Fruit fly (Drosophila melanogaster) whole organism, embryonic: Measurements from ENCODE around the gene CG17111.

Source experiments
- Atf6 ChIP-seq: fragments of 200-800 bp; sonication (Bioruptor generic); IDR thresholded peaks from 2 replicates; pipeline ENCODE4 v1.3.6; 2022; ENCODE audit warnings: missing biosample characterization, missing genetic modification characterization
- Bdp1 ChIP-seq: fragments of 200-800 bp; sonication (Bioruptor generic); optimal IDR thresholded peaks from 3 replicates; lab custom pipeline; 2016; ENCODE audit warnings: missing biosample characterization, missing genetic modification characterization
- BtbVII ChIP-seq: fragments of 200-800 bp; sonication (Bioruptor generic); optimal IDR thresholded peaks from 3 replicates; lab custom pipeline; 2017; ENCODE audit warnings: missing biosample characterization, mild to moderate bottlenecking, missing genetic modification characterization
- CG10209 ChIP-seq: fragments of 200-800 bp; sonication (Bioruptor generic); optimal IDR thresholded peaks from 3 replicates; lab custom pipeline; 2017; ENCODE audit warnings: missing biosample characterization, mild to moderate bottlenecking, missing genetic modification characterization, missing genetic modification reagents
- CG10321 ChIP-seq: fragments of 200-800 bp; sonication (Bioruptor generic); IDR thresholded peaks from 2 replicates; pipeline ENCODE4 v1.3.6; 2022; ENCODE audit warnings: missing biosample characterization, missing genetic modification characterization
- CG13123 ChIP-seq: fragments of 200-800 bp; sonication (Bioruptor generic); optimal IDR thresholded peaks from 2 replicates; lab custom pipeline; 2016; ENCODE audit warnings: missing biosample characterization, missing genetic modification characterization
- CG13287 ChIP-seq: fragments of 200-800 bp; sonication (Bioruptor generic); IDR thresholded peaks from 2 replicates; pipeline ENCODE4 v1.3.6; 2022; ENCODE audit warnings: missing biosample characterization, missing genetic modification characterization; ENCODE audit not compliant: partially characterized antibody
- CG14050 ChIP-seq: fragments of 200-800 bp; sonication (Bioruptor generic); IDR thresholded peaks from 3 replicates; pipeline ENCODE4 v1.3.6; 2022; ENCODE audit warnings: missing biosample characterization, missing genetic modification characterization
- CG16863 ChIP-seq: fragments of 200-800 bp; sonication (Bioruptor generic); optimal IDR thresholded peaks from 3 replicates; lab custom pipeline; 2016; ENCODE audit warnings: missing biosample characterization, missing genetic modification characterization
- CG2120 ChIP-seq: fragments of 200-800 bp; sonication (Bioruptor generic); optimal IDR thresholded peaks from 3 replicates; lab custom pipeline; 2016; ENCODE audit warnings: missing biosample characterization, missing genetic modification characterization
- CG2199 ChIP-seq: fragments of 200-800 bp; sonication (Bioruptor generic); IDR thresholded peaks from 3 replicates; pipeline ENCODE4 v1.3.6; 2022; ENCODE audit warnings: missing biosample characterization, missing genetic modification characterization
- CG31365 ChIP-seq: fragments of 200-800 bp; sonication (Bioruptor generic); optimal IDR thresholded peaks from 2 replicates; lab custom pipeline; 2018; ENCODE audit warnings: missing biosample characterization, mild to moderate bottlenecking, missing genetic modification characterization
- CG3407 ChIP-seq: fragments of 200-800 bp; sonication (Bioruptor generic); optimal IDR thresholded peaks from 2 replicates; lab custom pipeline; 2018; ENCODE audit warnings: missing biosample characterization, mild to moderate bottlenecking, missing genetic modification characterization
- CG4282 ChIP-seq: fragments of 200-800 bp; sonication (Bioruptor generic); optimal IDR thresholded peaks from 2 replicates; lab custom pipeline; 2016; ENCODE audit warnings: missing biosample characterization, missing genetic modification characterization
- CG4404 ChIP-seq: fragments of 200-800 bp; sonication (Bioruptor generic); IDR thresholded peaks from 2 replicates; pipeline ENCODE4 v1.3.6; 2022; ENCODE audit warnings: missing biosample characterization, missing genetic modification characterization
- CG4707 ChIP-seq: fragments of 200-800 bp; sonication (Bioruptor generic); optimal IDR thresholded peaks from 2 replicates; lab custom pipeline; 2018; ENCODE audit warnings: missing biosample characterization, mild to moderate bottlenecking, missing genetic modification characterization, moderate library complexity
- CG6689 ChIP-seq: fragments of 200-800 bp; sonication (Bioruptor generic); IDR thresholded peaks from 2 replicates; pipeline ENCODE4 v1.3.6; 2022; ENCODE audit warnings: missing biosample characterization, missing genetic modification characterization
- CG6791 ChIP-seq: fragments of 200-800 bp; sonication (Bioruptor generic); IDR thresholded peaks from 3 replicates; pipeline ENCODE4 v1.3.6; 2022; ENCODE audit warnings: missing biosample characterization, missing genetic modification characterization; ENCODE audit not compliant: partially characterized antibody
- CG8359 ChIP-seq: fragments of 200-800 bp; sonication (Bioruptor generic); optimal IDR thresholded peaks from 2 replicates; lab custom pipeline; 2017; ENCODE audit warnings: missing biosample characterization, mild to moderate bottlenecking, missing genetic modification characterization, borderline replicate concordance
- CG8924 ChIP-seq: fragments of 200-800 bp; optimal IDR thresholded peaks from 3 replicates; lab custom pipeline; 2019; ENCODE audit warnings: missing biosample characterization, mild to moderate bottlenecking, missing genetic modification characterization, moderate library complexity
- CG9797 ChIP-seq: fragments of 200-800 bp; sonication (Bioruptor generic); optimal IDR thresholded peaks from 3 replicates; lab custom pipeline; 2018; ENCODE audit warnings: missing biosample characterization, mild to moderate bottlenecking, missing genetic modification characterization
- Gug ChIP-seq: fragments of 200-800 bp; sonication (Bioruptor generic); IDR thresholded peaks from 4 replicates; pipeline ENCODE4 v1.3.6; 2022; ENCODE audit warnings: missing biosample characterization, missing genetic modification characterization
- HHEX ChIP-seq: fragments of 200-800 bp; sonication (Bioruptor generic); optimal IDR thresholded peaks from 3 replicates; lab custom pipeline; 2017; ENCODE audit warnings: missing biosample characterization, mild to moderate bottlenecking, missing genetic modification characterization, missing genetic modification reagents
- Hand ChIP-seq: fragments of 200-800 bp; sonication (Bioruptor generic); optimal IDR thresholded peaks from 2 replicates; lab custom pipeline; 2017; ENCODE audit warnings: mild to moderate bottlenecking, missing biosample characterization, missing genetic modification reagents, missing genetic modification characterization
- MBD-R2 ChIP-seq: fragments of 200-800 bp; sonication (Bioruptor generic); IDR thresholded peaks from 2 replicates; pipeline ENCODE4 v1.3.6; 2022; ENCODE audit warnings: missing biosample characterization, missing genetic modification characterization
- Nf-YC ChIP-seq: fragments of 200-800 bp; optimal IDR thresholded peaks from 3 replicates; lab custom pipeline; 2019; ENCODE audit warnings: missing biosample characterization, mild to moderate bottlenecking, missing genetic modification characterization, moderate library complexity
- PHDP ChIP-seq: fragments of 200-800 bp; sonication (Bioruptor generic); optimal IDR thresholded peaks from 3 replicates; lab custom pipeline; 2018; ENCODE audit warnings: missing biosample characterization, mild to moderate bottlenecking, missing genetic modification characterization, moderate library complexity
- Sry-δ ChIP-seq: fragments of 200-800 bp; sonication (Bioruptor generic); optimal IDR thresholded peaks from 2 replicates; lab custom pipeline; 2016; ENCODE audit warnings: missing biosample characterization, missing genetic modification characterization
- Trl ChIP-seq, 3 experiments: fragments of >200 bp in 2 of 3; fragments of 200-800 bp in 1 of 3; sonication (Bioruptor generic) in 1 of 3; optimal IDR thresholded peaks; 2 replicates in 1 of 3; 3 replicates in 2 of 3; lab custom pipeline; 2016 to 2017; ENCODE audit warnings: missing biosample characterization in 1 of 3, missing genetic modification characterization in 1 of 3
- ab ChIP-seq: fragments of 200-800 bp; sonication (Bioruptor generic); optimal IDR thresholded peaks from 2 replicates; lab custom pipeline; 2016; ENCODE audit warnings: missing biosample characterization, missing genetic modification characterization
- crc ChIP-seq: fragments of 200-800 bp; sonication (Bioruptor generic); optimal IDR thresholded peaks from 2 replicates; lab custom pipeline; 2016; ENCODE audit warnings: missing biosample characterization, missing genetic modification characterization
- crol ChIP-seq: fragments of 200-800 bp; sonication (Bioruptor generic); IDR thresholded peaks from 2 replicates; pipeline ENCODE4 v1.3.6; 2022; ENCODE audit warnings: missing biosample characterization, missing genetic modification characterization
- danr ChIP-seq: fragments of 200-800 bp; sonication (Bioruptor generic); IDR thresholded peaks from 2 replicates; pipeline ENCODE4 v1.3.6; 2022; ENCODE audit warnings: missing biosample characterization, missing genetic modification characterization
- jing ChIP-seq: fragments of 200-800 bp; sonication (Bioruptor generic); optimal IDR thresholded peaks from 2 replicates; lab custom pipeline; 2018; ENCODE audit warnings: missing biosample characterization, mild to moderate bottlenecking, missing genetic modification characterization
- ken ChIP-seq: fragments of 200-800 bp; sonication (Bioruptor generic); IDR thresholded peaks from 3 replicates; pipeline ENCODE4 v1.3.6; 2022; ENCODE audit warnings: missing biosample characterization, missing genetic modification characterization
- lmd ChIP-seq: fragments of 200-800 bp; sonication (Bioruptor generic); IDR thresholded peaks from 2 replicates; pipeline ENCODE4 v1.3.6; 2022; ENCODE audit warnings: missing biosample characterization, missing genetic modification characterization
- lola ChIP-seq, 3 experiments: fragments of >200 bp in 2 of 3; fragments of 200-800 bp in 1 of 3; sonication (Bioruptor generic) in 1 of 3; optimal IDR thresholded peaks; 2 replicates each; lab custom pipeline; 2017 to 2019; ENCODE audit warnings: missing biosample characterization in 3 of 3, missing genetic modification characterization in 3 of 3, mild to moderate bottlenecking in 1 of 3, moderate library complexity in 1 of 3
- mam ChIP-seq: fragments of 200-800 bp; sonication (Bioruptor generic); optimal IDR thresholded peaks from 3 replicates; lab custom pipeline; 2016; ENCODE audit warnings: missing biosample characterization, missing genetic modification characterization
- nmo ChIP-seq: fragments of 200-800 bp; sonication (Bioruptor generic); optimal IDR thresholded peaks from 2 replicates; lab custom pipeline; 2018; ENCODE audit warnings: missing biosample characterization, mild to moderate bottlenecking, missing genetic modification characterization, moderate library complexity
- onecut ChIP-seq: fragments of 200-800 bp; sonication (Bioruptor generic); IDR thresholded peaks from 2 replicates; pipeline ENCODE4 v1.3.6; 2022; ENCODE audit warnings: missing biosample characterization, missing genetic modification characterization
- pb ChIP-seq: fragments of 200-800 bp; sonication (Bioruptor generic); optimal IDR thresholded peaks from 3 replicates; lab custom pipeline; 2016; ENCODE audit warnings: missing biosample characterization, missing genetic modification characterization
- repo ChIP-seq: fragments of 200-800 bp; sonication (Bioruptor generic); optimal IDR thresholded peaks from 2 replicates; lab custom pipeline; 2016; ENCODE audit warnings: missing biosample characterization, missing genetic modification characterization
- row ChIP-seq: fragments of 200-800 bp; sonication (Bioruptor generic); IDR thresholded peaks from 3 replicates; pipeline ENCODE4 v1.3.6; 2022; ENCODE audit warnings: missing biosample characterization, missing genetic modification characterization
- sim ChIP-seq: fragments of 200-800 bp; sonication (Bioruptor generic); IDR thresholded peaks from 2 replicates; pipeline ENCODE4 v1.3.6; 2022; ENCODE audit warnings: missing biosample characterization, missing genetic modification characterization
- sisA ChIP-seq: fragments of 200-800 bp; sonication (Bioruptor generic); IDR thresholded peaks from 2 replicates; pipeline ENCODE4 v1.3.6; 2022; ENCODE audit warnings: missing biosample characterization, missing genetic modification characterization
- stwl ChIP-seq: fragments of 200-800 bp; sonication (Bioruptor generic); optimal IDR thresholded peaks from 3 replicates; lab custom pipeline; 2018; ENCODE audit warnings: missing biosample characterization, mild to moderate bottlenecking, missing genetic modification characterization, moderate library complexity
- trh ChIP-seq: fragments of 200-800 bp; sonication (Bioruptor generic); optimal IDR thresholded peaks from 2 replicates; lab custom pipeline; 2016; ENCODE audit warnings: missing biosample characterization, missing genetic modification characterization
- twi ChIP-seq: fragments of 200-800 bp; optimal IDR thresholded peaks from 2 replicates; lab custom pipeline; 2019; ENCODE audit warnings: missing biosample characterization, mild to moderate bottlenecking, missing genetic modification characterization, moderate library complexity
- zfh2 ChIP-seq: fragments of 200-800 bp; sonication (Bioruptor generic); optimal IDR thresholded peaks from 2 replicates; lab custom pipeline; 2016; ENCODE audit warnings: missing biosample characterization, missing genetic modification characterization

Gene CG17111

dm6 chr3R:23051639-23052125, 15.4 kb downstream of the CG17111 start, which contains the start of gene Gr94a:
TSS of gene Gr94a (plus strand) at chr3R:23051689.
- TF ChIP-seq jing (GFP tag; lab: Kevin White, UChicago) (no peak), CG8359 (GFP tag; lab: Kevin White, UChicago) (no peak), repo (GFP tag; lab: Kevin White, UChicago) (no peak), Nf-YC (tag; lab: Kevin White, UChicago) (no peak), CG31365 (no peak), CG10209 (GFP tag; lab: Kevin White, UChicago) (no peak), Sry-δ (GFP tag; lab: Kevin White, UChicago) (no peak), CG6791 (GFP tag; lab: Robert Waterston, UW) (no peak), CG2120 (no peak), Hand (GFP tag; lab: Kevin White, UChicago) (no peak), CG16863 (GFP tag; lab: Kevin White, UChicago) (no peak), danr (GFP tag; lab: Robert Waterston, UW) (no peak), CG13123 (GFP tag; lab: Kevin White, UChicago) (no peak), CG4707 (GFP tag; lab: Kevin White, UChicago) (no peak)

dm6 chr3R:23048690-23049118, 18.4 kb downstream of the CG17111 start:
- peak; percentile 85 for TF ChIP-seq CG8924 (tag; lab: Kevin White, UChicago)
- TF ChIP-seq zfh2, result no peak
- no peak for TF ChIP-seq CG10321 (GFP tag; lab: Robert Waterston, UW)
- TF ChIP-seq MBD-R2, result no peak
- TF ChIP-seq row (GFP tag; lab: Robert Waterston, UW), result peak; percentile 89
- TF ChIP-seq sisA (GFP tag; lab: Robert Waterston, UW), result peak; percentile 58
- peak; percentile 59; the same call in 1 of the 2 replicates for TF ChIP-seq Atf6 (GFP tag; lab: Robert Waterston, UW)
- peak; percentile 24 for TF ChIP-seq twi (tag; lab: Kevin White, UChicago)
- TF ChIP-seq pb, result no peak
- peak in 1 of 3 experiments; percentile 56 for TF ChIP-seq lola (GFP tag; optimal IDR thresholded peaks at IDR 0.05; lab: Kevin White, UChicago)
- peak; percentile 52; the same call in 2 of the 3 replicates for TF ChIP-seq CG14050 (GFP tag; lab: Robert Waterston, UW)
- TF ChIP-seq mam (GFP tag; lab: Kevin White, UChicago), result peak; percentile 32
- peak; percentile 92 for TF ChIP-seq nmo (GFP tag; lab: Kevin White, UChicago)
- TF ChIP-seq stwl (tag; lab: Kevin White, UChicago), result no peak
- no peak for TF ChIP-seq Trl (optimal IDR thresholded peaks at IDR 0.05; lab: Kevin White, UChicago)
- TF ChIP-seq Trl (GFP tag; optimal IDR thresholded peaks at IDR 0.05; lab: Kevin White, UChicago), result peak; percentile 57
- TF ChIP-seq CG4707 (GFP tag; lab: Kevin White, UChicago), result no peak
- no peak for TF ChIP-seq CG9797 (GFP tag; lab: Kevin White, UChicago)
- TF ChIP-seq CG6689 (GFP tag; lab: Robert Waterston, UW), result peak; percentile 73
- peak; percentile 31 for TF ChIP-seq CG3407
- TF ChIP-seq CG13287, result no peak
- peak; percentile 58 for TF ChIP-seq onecut (GFP tag; lab: Robert Waterston, UW)
- peak; percentile 59 for TF ChIP-seq trh
- no peak for TF ChIP-seq crc (GFP tag; lab: Kevin White, UChicago)
- 0 out of 3 replicates have a peak, but pooled peaks have one; percentile 32 for TF ChIP-seq ken (GFP tag; lab: Robert Waterston, UW)
- TF ChIP-seq BtbVII (GFP tag; lab: Kevin White, UChicago), result peak; percentile 16
- 0 out of 2 replicates have a peak, but pooled peaks have one; percentile 23 for TF ChIP-seq CG4404
- no peak for TF ChIP-seq CG4282 (GFP tag; lab: Kevin White, UChicago)
- TF ChIP-seq CG2199 (GFP tag; lab: Robert Waterston, UW), result no peak
- no peak for TF ChIP-seq sim (GFP tag; lab: Robert Waterston, UW)
- peak; percentile 80 for TF ChIP-seq PHDP
- no peak for TF ChIP-seq Bdp1 (GFP tag; lab: Kevin White, UChicago)
- TF ChIP-seq HHEX (GFP tag; lab: Kevin White, UChicago), result peak; percentile 58
- TF ChIP-seq ab (GFP tag; lab: Kevin White, UChicago), result no peak
- TF ChIP-seq crol (GFP tag; lab: Robert Waterston, UW), result no peak
- peak; percentile 32; the same call in 2 of the 4 replicates for TF ChIP-seq Gug (GFP tag; lab: Robert Waterston, UW)
- peak; percentile 91 for TF ChIP-seq lmd
